Worm (Caenorhabditis elegans): ENCODE results near the gene cct-2.

DNA sequence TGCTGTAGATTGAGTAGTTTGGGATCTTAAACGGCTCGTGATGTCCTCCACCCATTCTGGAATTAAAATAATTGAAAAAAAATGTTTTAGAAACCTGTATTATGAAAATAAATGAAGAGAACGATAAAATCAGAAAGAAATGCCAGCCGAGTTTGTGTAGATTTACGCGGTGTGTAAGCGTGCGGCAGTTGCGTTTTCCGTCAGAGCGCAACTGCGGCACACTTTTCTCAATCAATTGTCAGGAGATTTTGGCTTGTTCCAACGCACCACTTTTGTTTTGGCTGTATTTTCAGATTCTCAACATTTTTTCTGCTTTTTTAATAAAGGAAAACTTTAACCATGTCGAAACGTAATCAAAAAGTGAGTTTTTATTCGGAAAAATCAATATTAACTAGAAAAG lies 37.3 kb downstream of the cct-2 start, which contains the start of the genes ndub-3 and C18E9.2:
- TF ChIP-seq nhr-12 (tag; optimal IDR thresholded peaks at IDR 0.05) (no peak), elt-1 (tag; optimal IDR thresholded peaks at IDR 0.05) (no peak), unc-55 (GFP tag; optimal IDR thresholded peaks at IDR 0.05) (peak; percentile 78), R02D3.7 (tag; optimal IDR thresholded peaks at IDR 0.05) (no peak), dmd-4 (tag; optimal IDR thresholded peaks at IDR 0.05) (no peak), skn-1 (tag; optimal IDR thresholded peaks at IDR 0.05) (no peak), unc-62 (GFP tag; optimal IDR thresholded peaks at IDR 0.05) (no peak), nhr-25 (tag; optimal IDR thresholded peaks at IDR 0.05) (no peak), alr-1 (tag; optimal IDR thresholded peaks at IDR 0.05) (no peak), nhr-21 (tag; optimal IDR thresholded peaks at IDR 0.05) (no peak)

Measured in whole organism, L2 larva.